Fruit fly (Drosophila melanogaster): ENCODE measurements around the gene Tsen34.

The Tsen34 gene

dm6 chr3L:14803236-14803635, 41.6 kb upstream of the Tsen34 start, which contains the start of gene gnu:
Gene gnu, minus strand, starts transcription at chr3L:14803360.
- TF ChIP-seq sage (GFP tag; optimal IDR thresholded peaks at IDR 0.05) (no peak), lola (GFP tag; optimal IDR thresholded peaks at IDR 0.05) (no peak), ey (GFP tag; optimal IDR thresholded peaks at IDR 0.05) (no peak), Dfd (GFP tag; optimal IDR thresholded peaks at IDR 0.05) (no peak), tai (GFP tag; optimal IDR thresholded peaks at IDR 0.05) (no peak), dmrt93B (GFP tag; optimal IDR thresholded peaks at IDR 0.05) (no peak), dsf (GFP tag; optimal IDR thresholded peaks at IDR 0.05; ENCODE audit: borderline replicate concordance) (no peak), Hnf4 (GFP tag; optimal IDR thresholded peaks at IDR 0.05) (no peak), h (GFP tag; optimal IDR thresholded peaks at IDR 0.05) (no peak), sv (GFP tag; optimal IDR thresholded peaks at IDR 0.05) (no peak), rgr (GFP tag; optimal IDR thresholded peaks at IDR 0.05) (no peak), OdsH (GFP tag; optimal IDR thresholded peaks at IDR 0.05) (no peak), fru (GFP tag; optimal IDR thresholded peaks at IDR 0.05) (no peak), CG32264 (GFP tag; optimal IDR thresholded peaks at IDR 0.05) (no peak), Hr83 (GFP tag; optimal IDR thresholded peaks at IDR 0.05; ENCODE audit: poor library complexity, severe bottlenecking) (no peak), N (GFP tag; optimal IDR thresholded peaks at IDR 0.05) (no peak), Mio (GFP tag; optimal IDR thresholded peaks at IDR 0.05) (no peak), dl (GFP tag; optimal IDR thresholded peaks at IDR 0.05; ENCODE audit: insufficient read depth in 1 of 2, partially characterized antibody in 2 of 2) (no peak), br (GFP tag; optimal IDR thresholded peaks at IDR 0.05) (no peak), brk (GFP tag; optimal IDR thresholded peaks at IDR 0.05) (no peak)

dm6 chr3L:14801854-14802616, 40.4 kb upstream of the Tsen34 start, which contains the start of gene NHP2:
Gene NHP2, minus strand, starts transcription at chr3L:14802168.
- TF ChIP-seq h (GFP tag; optimal IDR thresholded peaks at IDR 0.05) (peak; percentile 76), sage (GFP tag; optimal IDR thresholded peaks at IDR 0.05) (peak; percentile 74), fru (GFP tag; optimal IDR thresholded peaks at IDR 0.05) (peak; percentile 68), Hr83 (GFP tag; optimal IDR thresholded peaks at IDR 0.05; ENCODE audit: poor library complexity, severe bottlenecking) (no peak), CG9705 (GFP tag; optimal IDR thresholded peaks at IDR 0.05) (peak; percentile 53), CG32264 (GFP tag; optimal IDR thresholded peaks at IDR 0.05) (peak; percentile 35), foxo (GFP tag; optimal IDR thresholded peaks at IDR 0.05) (peak in 1 of 2 experiments; percentile 78), OdsH (GFP tag; optimal IDR thresholded peaks at IDR 0.05) (peak; percentile 65), GATAd (GFP tag; optimal IDR thresholded peaks at IDR 0.05) (no peak), woc (GFP tag; optimal IDR thresholded peaks at IDR 0.05) (no peak), dl (GFP tag; optimal IDR thresholded peaks at IDR 0.05; ENCODE audit: insufficient read depth in 1 of 2, partially characterized antibody in 2 of 2) (no peak), CrebA (GFP tag; optimal IDR thresholded peaks at IDR 0.05; ENCODE audit: borderline replicate concordance) (no peak), psq (GFP tag; optimal IDR thresholded peaks at IDR 0.05) (peak; percentile 35), Dfd (GFP tag; optimal IDR thresholded peaks at IDR 0.05) (no peak), Hnf4 (GFP tag; optimal IDR thresholded peaks at IDR 0.05) (no peak), Myc (optimal IDR thresholded peaks at IDR 0.05) (peak; percentile 38), Jra (GFP tag; optimal IDR thresholded peaks at IDR 0.05) (no peak), br (GFP tag; optimal IDR thresholded peaks at IDR 0.05) (no peak), N (GFP tag; optimal IDR thresholded peaks at IDR 0.05) (no peak), sv (GFP tag; optimal IDR thresholded peaks at IDR 0.05) (peak; percentile 47), tai (GFP tag; optimal IDR thresholded peaks at IDR 0.05) (no peak), dmrt93B (GFP tag; optimal IDR thresholded peaks at IDR 0.05) (no peak), Mio (GFP tag; optimal IDR thresholded peaks at IDR 0.05) (no peak), Vsx2 (GFP tag; optimal IDR thresholded peaks at IDR 0.05; ENCODE audit: partially characterized antibody) (no peak), jim (GFP tag; optimal IDR thresholded peaks at IDR 0.05) (no peak), lola (GFP tag; optimal IDR thresholded peaks at IDR 0.05) (no peak), Dif (GFP tag; optimal IDR thresholded peaks at IDR 0.05; ENCODE audit: partially characterized antibody) (no peak), pan (optimal IDR thresholded peaks at IDR 0.05) (no peak), Abd-B (GFP tag; optimal IDR thresholded peaks at IDR 0.05) (no peak), dsf (GFP tag; optimal IDR thresholded peaks at IDR 0.05; ENCODE audit: borderline replicate concordance) (no peak), ey (GFP tag; optimal IDR thresholded peaks at IDR 0.05) (peak; percentile 60), Hr78 (GFP tag; optimal IDR thresholded peaks at IDR 0.05) (no peak), usp (GFP tag; optimal IDR thresholded peaks at IDR 0.05) (no peak), HLH106 (tag; optimal IDR thresholded peaks at IDR 0.05) (peak; percentile 75), Rel (GFP tag; optimal IDR thresholded peaks at IDR 0.05) (peak; percentile 20), Rel (tag; optimal IDR thresholded peaks at IDR 0.05) (peak; percentile 48), rgr (GFP tag; optimal IDR thresholded peaks at IDR 0.05) (no peak), brk (GFP tag; optimal IDR thresholded peaks at IDR 0.05) (no peak), Sp1 (GFP tag; optimal IDR thresholded peaks at IDR 0.05) (peak; percentile 72)
